Fruit fly (Drosophila melanogaster): ENCODE data around the gene CG15425.
A peak's percentile ranks its signal among the peaks of the same experiment; 100 is the strongest.

Gene CG15425

dm6 chr2L:4286014-4286527 is 28.7 kb downstream of the CG15425 start (continued):
- TF ChIP-seq CG1621 (tag; optimal IDR thresholded peaks at IDR 0.05), result no peak
- TF ChIP-seq Sox102F (GFP tag; optimal IDR thresholded peaks at IDR 0.05), result peak; percentile 34
- TF ChIP-seq CG6808 (GFP tag; optimal IDR thresholded peaks at IDR 0.05), result no peak
- no peak for TF ChIP-seq pdm3 (GFP tag; optimal IDR thresholded peaks at IDR 0.05)
- TF ChIP-seq spab (GFP tag; optimal IDR thresholded peaks at IDR 0.05), result no peak
- TF ChIP-seq topi (GFP tag; optimal IDR thresholded peaks at IDR 0.05), result no peak
- TF ChIP-seq Smox (GFP tag; optimal IDR thresholded peaks at IDR 0.05), result peak; percentile 18
- TF ChIP-seq lz (GFP tag; optimal IDR thresholded peaks at IDR 0.05), result no peak
- peak; percentile 21 for TF ChIP-seq cyc (GFP tag; optimal IDR thresholded peaks at IDR 0.05)
- TF ChIP-seq CG10631 (GFP tag; optimal IDR thresholded peaks at IDR 0.05), result no peak
- TF ChIP-seq CG32006 (GFP tag; optimal IDR thresholded peaks at IDR 0.05), result peak; percentile 58
- no peak for TF ChIP-seq eg (GFP tag; IDR thresholded peaks at IDR 0.05)
- no peak for TF ChIP-seq CG11762 (GFP tag; optimal IDR thresholded peaks at IDR 0.05; ENCODE audit: insufficient read depth)
- TF ChIP-seq CG11294 (GFP tag; IDR thresholded peaks at IDR 0.05), result no peak
- peak; percentile 9 for TF ChIP-seq Hr39 (GFP tag; optimal IDR thresholded peaks at IDR 0.05)
- no peak for TF ChIP-seq fd85E (GFP tag; optimal IDR thresholded peaks at IDR 0.05)
- TF ChIP-seq Ets21C (GFP tag; optimal IDR thresholded peaks at IDR 0.05), result no peak
- peak; percentile 23 for TF ChIP-seq Met (GFP tag; optimal IDR thresholded peaks at IDR 0.05)
- TF ChIP-seq OdsH (GFP tag; optimal IDR thresholded peaks at IDR 0.05), result no peak
- peak in 1 of 2 experiments; percentile 8 for TF ChIP-seq salr (GFP tag; optimal IDR thresholded peaks at IDR 0.05)

dm6 chr2L:4286675-4287074 is 29.3 kb downstream of the CG15425 start:
- TF ChIP-seq CG16779 (tag; optimal IDR thresholded peaks at IDR 0.05) (no peak), fkh (GFP tag; optimal IDR thresholded peaks at IDR 0.05) (no peak), Ets21C (GFP tag; optimal IDR thresholded peaks at IDR 0.05) (no peak), CG11294 (GFP tag; IDR thresholded peaks at IDR 0.05) (no peak), CG3919 (GFP tag; optimal IDR thresholded peaks at IDR 0.05) (no peak), cyc (GFP tag; optimal IDR thresholded peaks at IDR 0.05) (no peak), CG10669 (GFP tag; optimal IDR thresholded peaks at IDR 0.05) (no peak)

- TF ChIP-seq esn (GFP tag; optimal IDR thresholded peaks at IDR 0.05) (peak; percentile 94), Sox102F (GFP tag; optimal IDR thresholded peaks at IDR 0.05) (peak; percentile 87), CG11902 (GFP tag; optimal IDR thresholded peaks at IDR 0.05) (peak; percentile 73), Eip78C (GFP tag) (peak; percentile 96), CG10631 (GFP tag; optimal IDR thresholded peaks at IDR 0.05) (peak; percentile 91), Blimp-1 (GFP tag; optimal IDR thresholded peaks at IDR 0.05) (peak; percentile 62), CG4318 (GFP tag; optimal IDR thresholded peaks at IDR 0.05) (peak; percentile 79), Hr38 (GFP tag; optimal IDR thresholded peaks at IDR 0.05) (no peak), CG8632 (GFP tag; optimal IDR thresholded peaks at IDR 0.05) (peak; percentile 83), CG6792 (GFP tag; optimal IDR thresholded peaks at IDR 0.05) (peak; percentile 88), CG15336 (GFP tag; IDR thresholded peaks at IDR 0.05) (peak; percentile 80), CG6163 (GFP tag; IDR thresholded peaks at IDR 0.05) (peak; percentile 92), CG34406 (GFP tag; optimal IDR thresholded peaks at IDR 0.05) (peak; percentile 81), Met (GFP tag; optimal IDR thresholded peaks at IDR 0.05) (peak; percentile 92), fd59A (GFP tag; optimal IDR thresholded peaks at IDR 0.05) (peak; percentile 86), spab (GFP tag; optimal IDR thresholded peaks at IDR 0.05) (peak; percentile 90), salr (GFP tag; optimal IDR thresholded peaks at IDR 0.05) (peak; percentile 80 to 83), CG1621 (tag; optimal IDR thresholded peaks at IDR 0.05) (peak; percentile 88), Smox (GFP tag; optimal IDR thresholded peaks at IDR 0.05) (peak; percentile 90), CG31627 (GFP tag; optimal IDR thresholded peaks at IDR 0.05) (peak; percentile 92), CG16779 (tag; optimal IDR thresholded peaks at IDR 0.05) (peak; percentile 63), CG6854 (GFP tag; optimal IDR thresholded peaks at IDR 0.05) (peak; percentile 44), cyc (GFP tag; optimal IDR thresholded peaks at IDR 0.05) (peak; percentile 91), dsx (GFP tag; optimal IDR thresholded peaks at IDR 0.05; ENCODE audit: poor library complexity, severe bottlenecking) (peak; percentile 83), eg (GFP tag; IDR thresholded peaks at IDR 0.05) (peak; percentile 87), fkh (GFP tag; optimal IDR thresholded peaks at IDR 0.05) (no peak), achi (GFP tag; optimal IDR thresholded peaks at IDR 0.05) (peak; percentile 89), dac (GFP tag; optimal IDR thresholded peaks at IDR 0.05) (peak; percentile 60), CG6808 (GFP tag; optimal IDR thresholded peaks at IDR 0.05) (peak; percentile 86), CG6276 (GFP tag; optimal IDR thresholded peaks at IDR 0.05) (peak; percentile 72), Sox14 (GFP tag; optimal IDR thresholded peaks at IDR 0.05) (peak; percentile 94), Hr39 (GFP tag; optimal IDR thresholded peaks at IDR 0.05) (peak; percentile 92), CG3032 (tag; optimal IDR thresholded peaks at IDR 0.05) (peak; percentile 90), Lpt (GFP tag; optimal IDR thresholded peaks at IDR 0.05) (peak; percentile 83), CG8319 (GFP tag; optimal IDR thresholded peaks at IDR 0.05) (peak; percentile 74)
Measured at dm6 chr2L:4287076-4287475, 29.7 kb downstream of the CG15425 start.
